Fruit fly (Drosophila melanogaster) whole organism, embryonic: ENCODE results near the gene Prx1.

Experiments
- CG10147 ChIP-seq: fragments of 200-800 bp; sonication (Bioruptor generic); optimal IDR thresholded peaks from 2 replicates; lab custom pipeline; 2019; ENCODE audit warnings: missing biosample characterization, mild to moderate bottlenecking, missing genetic modification characterization, moderate library complexity
- CG10267 ChIP-seq: fragments of 200-800 bp; sonication (Bioruptor generic); optimal IDR thresholded peaks from 2 replicates; lab custom pipeline; 2018; ENCODE audit warnings: missing biosample characterization, mild to moderate bottlenecking, missing genetic modification characterization, moderate library complexity
- CG10979 ChIP-seq: fragments of 200-800 bp; sonication (Bioruptor generic); optimal IDR thresholded peaks from 2 replicates; lab custom pipeline; 2018; ENCODE audit warnings: missing biosample characterization, mild to moderate bottlenecking, missing genetic modification characterization, moderate library complexity
- CG13775 ChIP-seq: fragments of 200-800 bp; sonication (Bioruptor generic); optimal IDR thresholded peaks from 3 replicates; lab custom pipeline; 2017; ENCODE audit warnings: missing biosample characterization, mild to moderate bottlenecking, missing genetic modification characterization
- CG14710 ChIP-seq: fragments of 200-800 bp; sonication (Bioruptor generic); optimal IDR thresholded peaks from 3 replicates; lab custom pipeline; 2019; ENCODE audit warnings: missing biosample characterization, mild to moderate bottlenecking, missing genetic modification characterization, moderate library complexity
- CG15696 ChIP-seq: fragments of 200-800 bp; sonication (Bioruptor generic); optimal IDR thresholded peaks from 2 replicates; lab custom pipeline; 2019; ENCODE audit warnings: missing biosample characterization, mild to moderate bottlenecking, missing genetic modification characterization, moderate library complexity
- CG16815 ChIP-seq: fragments of 200-800 bp; sonication (Bioruptor generic); optimal IDR thresholded peaks from 3 replicates; lab custom pipeline; 2017; ENCODE audit warnings: missing biosample characterization, mild to moderate bottlenecking, missing genetic modification characterization
- CG17359 ChIP-seq: fragments of 200-800 bp; sonication (Bioruptor generic); optimal IDR thresholded peaks from 3 replicates; lab custom pipeline; 2018; ENCODE audit warnings: missing biosample characterization, mild to moderate bottlenecking, missing genetic modification characterization, moderate library complexity
- CG17361 ChIP-seq: fragments of 200-800 bp; sonication (Bioruptor generic); IDR thresholded peaks from 3 replicates; pipeline ENCODE4 v1.3.6; 2022; ENCODE audit warnings: missing biosample characterization, missing genetic modification characterization
- CG17829 ChIP-seq: fragments of 200-800 bp; optimal IDR thresholded peaks from 2 replicates; lab custom pipeline; 2019; ENCODE audit warnings: missing biosample characterization, mild to moderate bottlenecking, missing genetic modification characterization, moderate library complexity
- CG18476 ChIP-seq: fragments of 200-800 bp; sonication (Bioruptor generic); optimal IDR thresholded peaks from 2 replicates; lab custom pipeline; 2016; ENCODE audit warnings: missing biosample characterization, mild to moderate bottlenecking, missing genetic modification characterization
- CG2678 ChIP-seq: fragments of 200-800 bp; sonication (Bioruptor generic); optimal IDR thresholded peaks from 3 replicates; lab custom pipeline; 2019; ENCODE audit warnings: missing biosample characterization, mild to moderate bottlenecking, missing genetic modification characterization, moderate library complexity
- CG2712 ChIP-seq: fragments of 200-800 bp; optimal IDR thresholded peaks from 3 replicates; lab custom pipeline; 2019; ENCODE audit warnings: missing biosample characterization, mild to moderate bottlenecking, missing genetic modification characterization, moderate library complexity
- CG30020 ChIP-seq: fragments of 200-800 bp; optimal IDR thresholded peaks from 2 replicates; lab custom pipeline; 2019; ENCODE audit warnings: missing biosample characterization, mild to moderate bottlenecking, missing genetic modification characterization, moderate library complexity
- CG30403 ChIP-seq: fragments of 200-800 bp; sonication (Bioruptor generic); optimal IDR thresholded peaks from 3 replicates; lab custom pipeline; 2016; ENCODE audit warnings: missing biosample characterization, missing genetic modification characterization
- CG31388 ChIP-seq: fragments of 200-800 bp; sonication (Bioruptor generic); optimal IDR thresholded peaks from 2 replicates; lab custom pipeline; 2016; ENCODE audit warnings: missing biosample characterization, missing genetic modification characterization
- CG3407 ChIP-seq: fragments of 200-800 bp; sonication (Bioruptor generic); optimal IDR thresholded peaks from 2 replicates; lab custom pipeline; 2018; ENCODE audit warnings: missing biosample characterization, mild to moderate bottlenecking, missing genetic modification characterization
- CG34376 ChIP-seq: fragments of 200-800 bp; sonication (Bioruptor generic); optimal IDR thresholded peaks from 2 replicates; lab custom pipeline; 2018; ENCODE audit warnings: missing biosample characterization, mild to moderate bottlenecking, missing genetic modification characterization
- CG8359 ChIP-seq: fragments of 200-800 bp; sonication (Bioruptor generic); optimal IDR thresholded peaks from 2 replicates; lab custom pipeline; 2017; ENCODE audit warnings: missing biosample characterization, mild to moderate bottlenecking, missing genetic modification characterization, borderline replicate concordance
- D ChIP-seq, 2 experiments: fragments of 200-800 bp in 1 of 2; fragments of >200 bp in 1 of 2; sonication (Bioruptor generic) in 1 of 2; optimal IDR thresholded peaks; 2 replicates in 1 of 2; 3 replicates in 1 of 2; lab custom pipeline; 2017; ENCODE audit warnings: mild to moderate bottlenecking in 1 of 2, missing biosample characterization in 1 of 2, missing genetic modification characterization in 1 of 2, missing genetic modification reagents in 1 of 2
- Dek ChIP-seq: fragments of 200-800 bp; sonication (Bioruptor generic); optimal IDR thresholded peaks from 3 replicates; lab custom pipeline; 2019; ENCODE audit warnings: missing biosample characterization, mild to moderate bottlenecking, missing genetic modification characterization, moderate library complexity
- Dll ChIP-seq: fragments of 200-800 bp; sonication (Bioruptor generic); IDR thresholded peaks from 4 replicates; pipeline ENCODE4 v1.3.6; 2022; ENCODE audit warnings: missing biosample characterization, missing genetic modification characterization; ENCODE audit not compliant: partially characterized antibody
- HLH4C ChIP-seq: fragments of 200-800 bp; sonication (Bioruptor generic); IDR thresholded peaks from 3 replicates; pipeline ENCODE4 v1.3.6; 2022; ENCODE audit warnings: missing biosample characterization, missing genetic modification characterization; ENCODE audit not compliant: partially characterized antibody
- MESR4 ChIP-seq: fragments of 200-800 bp; sonication (Bioruptor generic); optimal IDR thresholded peaks from 2 replicates; lab custom pipeline; 2018; ENCODE audit warnings: missing biosample characterization, mild to moderate bottlenecking, missing genetic modification characterization, moderate library complexity
- MTF-1 ChIP-seq: fragments of 200-800 bp; sonication (Bioruptor generic); optimal IDR thresholded peaks from 2 replicates; lab custom pipeline; 2018; ENCODE audit warnings: missing biosample characterization, mild to moderate bottlenecking, missing genetic modification characterization, borderline replicate concordance
- Med ChIP-seq: fragments of 200-800 bp; sonication (Bioruptor generic); peaks from one replicate; lab custom pipeline; 2016; ENCODE audit warnings: missing biosample characterization, missing genetic modification characterization, mild to moderate bottlenecking, inconsistent platforms, moderate library complexity
- Sox100B ChIP-seq: fragments of 200-800 bp; sonication (Bioruptor generic); optimal IDR thresholded peaks from 3 replicates; lab custom pipeline; 2018; ENCODE audit warnings: missing biosample characterization, mild to moderate bottlenecking, missing genetic modification characterization
- Ssrp ChIP-seq: fragments of 200-800 bp; sonication (Bioruptor generic); optimal IDR thresholded peaks from 2 replicates; lab custom pipeline; 2018; ENCODE audit warnings: missing biosample characterization, mild to moderate bottlenecking, missing genetic modification characterization, moderate library complexity
- Xrp1 ChIP-seq: fragments of 200-800 bp; sonication (Bioruptor generic); IDR thresholded peaks from 2 replicates; pipeline ENCODE4 v1.3.6; 2022; ENCODE audit warnings: missing biosample characterization, missing genetic modification characterization
- az2 ChIP-seq: fragments of 200-800 bp; sonication (Bioruptor generic); optimal IDR thresholded peaks from 3 replicates; lab custom pipeline; 2016; ENCODE audit warnings: missing biosample characterization, missing genetic modification characterization
- br ChIP-seq: fragments of >200 bp; optimal IDR thresholded peaks from 2 replicates; lab custom pipeline; 2017
- bsh ChIP-seq, 2 experiments: fragments of 200-800 bp; sonication (Bioruptor generic); optimal IDR thresholded peaks; 2 replicates each; lab custom pipeline; 2017 to 2018; ENCODE audit warnings: mild to moderate bottlenecking in 2 of 2, missing biosample characterization in 2 of 2, missing genetic modification characterization in 2 of 2, moderate library complexity in 1 of 2
- eve ChIP-seq, 2 experiments: fragments of >200 bp; optimal IDR thresholded peaks; 2 replicates each; lab custom pipeline; 2017; ENCODE audit warnings: missing biosample characterization in 2 of 2, missing genetic modification characterization in 2 of 2
- ewg ChIP-seq: fragments of 200-800 bp; sonication (Bioruptor generic); optimal IDR thresholded peaks from 3 replicates; lab custom pipeline; 2017; ENCODE audit warnings: mild to moderate bottlenecking, missing biosample characterization, missing genetic modification reagents, missing genetic modification characterization
- gcm ChIP-seq: fragments of 200-800 bp; sonication (Bioruptor generic); optimal IDR thresholded peaks from 2 replicates; lab custom pipeline; 2019; ENCODE audit warnings: missing biosample characterization, mild to moderate bottlenecking, missing genetic modification characterization, moderate library complexity
- gfzf ChIP-seq: fragments of 200-800 bp; sonication (Bioruptor generic); optimal IDR thresholded peaks from 2 replicates; lab custom pipeline; 2016; ENCODE audit warnings: missing biosample characterization, mild to moderate bottlenecking, missing genetic modification characterization, moderate library complexity
- gt ChIP-seq: fragments of 200-800 bp; sonication (Bioruptor generic); IDR thresholded peaks from 2 replicates; pipeline ENCODE4 v1.3.6; 2022; ENCODE audit warnings: missing biosample characterization, missing genetic modification characterization
- lab ChIP-seq: fragments of 200-800 bp; sonication (Bioruptor generic); optimal IDR thresholded peaks from 3 replicates; lab custom pipeline; 2017; ENCODE audit warnings: missing biosample characterization, missing genetic modification characterization, mild to moderate bottlenecking, moderate library complexity, missing genetic modification reagents
- lola ChIP-seq, 3 experiments: fragments of >200 bp in 2 of 3; fragments of 200-800 bp in 1 of 3; sonication (Bioruptor generic) in 1 of 3; optimal IDR thresholded peaks; 2 replicates each; lab custom pipeline; 2017 to 2019; ENCODE audit warnings: missing biosample characterization in 3 of 3, missing genetic modification characterization in 3 of 3, mild to moderate bottlenecking in 1 of 3, moderate library complexity in 1 of 3
- luna ChIP-seq: fragments of 200-800 bp; sonication (Bioruptor generic); optimal IDR thresholded peaks from 2 replicates; lab custom pipeline; 2016; ENCODE audit warnings: missing biosample characterization, missing genetic modification characterization
- mld ChIP-seq: fragments of 200-800 bp; sonication (Bioruptor generic); IDR thresholded peaks from 3 replicates; pipeline ENCODE4 v1.3.6; 2022; ENCODE audit warnings: missing biosample characterization, missing genetic modification characterization; ENCODE audit not compliant: partially characterized antibody
- phol ChIP-seq: fragments of 200-800 bp; sonication (Bioruptor generic); optimal IDR thresholded peaks from 3 replicates; lab custom pipeline; 2018; ENCODE audit warnings: missing biosample characterization, mild to moderate bottlenecking, missing genetic modification characterization, moderate library complexity
- sc ChIP-seq, 3 experiments: fragments of >200 bp in 2 of 3; fragments of 200-800 bp in 1 of 3; sonication (Bioruptor generic) in 1 of 3; optimal IDR thresholded peaks; 2 replicates in 2 of 3; 3 replicates in 1 of 3; lab custom pipeline; 2017; ENCODE audit warnings: mild to moderate bottlenecking in 1 of 3, missing biosample characterization in 1 of 3, missing genetic modification characterization in 1 of 3, missing genetic modification reagents in 1 of 3
- sens-2 ChIP-seq: fragments of 200-800 bp; sonication (Bioruptor generic); IDR thresholded peaks from 2 replicates; pipeline ENCODE4 v1.3.6; 2022; ENCODE audit warnings: missing biosample characterization, missing genetic modification characterization
- tio ChIP-seq: fragments of 200-800 bp; sonication (Bioruptor generic); optimal IDR thresholded peaks from 2 replicates; lab custom pipeline; 2017; ENCODE audit warnings: missing biosample characterization, missing genetic modification characterization, inconsistent platforms
- vfl ChIP-seq: fragments of 200-800 bp; sonication (Bioruptor generic); optimal IDR thresholded peaks from 2 replicates; lab custom pipeline; 2016; ENCODE audit warnings: missing biosample characterization, missing genetic modification characterization
- zf30C ChIP-seq: fragments of 200-800 bp; sonication (Bioruptor generic); optimal IDR thresholded peaks from 3 replicates; lab custom pipeline; 2018; ENCODE audit warnings: missing biosample characterization, mild to moderate bottlenecking, missing genetic modification characterization
- zfh1 ChIP-seq: fragments of 200-800 bp; sonication (Bioruptor generic); IDR thresholded peaks from 3 replicates; pipeline ENCODE4 v1.3.6; 2022; ENCODE audit warnings: missing biosample characterization, missing genetic modification characterization

The Prx1 gene

dm6 chr3L:15253606-15254054, 46.0 kb downstream of the Prx1 start (continued):
- no peak for TF ChIP-seq Dll (GFP tag; lab: Robert Waterston, UW)
- TF ChIP-seq phol (tag; lab: Kevin White, UChicago): peak; percentile 42
- peak; percentile 76 for TF ChIP-seq zf30C (GFP tag; lab: Kevin White, UChicago)
- TF ChIP-seq CG8359 (GFP tag; lab: Kevin White, UChicago): no peak
- no peak for TF ChIP-seq MTF-1
- no peak for TF ChIP-seq sens-2
- TF ChIP-seq vfl: no peak
- peak; percentile 65 for TF ChIP-seq CG15696
- peak in 1 of 3 experiments; percentile 82 for TF ChIP-seq lola (GFP tag; optimal IDR thresholded peaks at IDR 0.05; lab: Kevin White, UChicago)
- TF ChIP-seq gfzf: no peak
- TF ChIP-seq CG16815 (GFP tag; lab: Kevin White, UChicago): peak; percentile 46
- TF ChIP-seq CG34376: no peak
- no peak for TF ChIP-seq mld (GFP tag; lab: Robert Waterston, UW)
- TF ChIP-seq CG2678 (tag; lab: Kevin White, UChicago): peak; percentile 0
- TF ChIP-seq CG2712 (tag; lab: Kevin White, UChicago): peak; percentile 56
- TF ChIP-seq eve (GFP tag; optimal IDR thresholded peaks at IDR 0.05; lab: Kevin White, UChicago): peak in 1 of 2 experiments; percentile 16
- no peak for TF ChIP-seq lab (GFP tag; lab: Kevin White, UChicago)
- TF ChIP-seq MESR4 (GFP tag; lab: Kevin White, UChicago): no peak
- peak; percentile 67; the same call in 2 of the 3 replicates for TF ChIP-seq CG17361 (GFP tag; lab: Robert Waterston, UW)
- peak; percentile 57 for TF ChIP-seq Med (GFP tag; lab: Kevin White, UChicago)
- peak; percentile 9 for TF ChIP-seq CG3407
- TF ChIP-seq CG14710 (tag; lab: Kevin White, UChicago): peak; percentile 46
- peak; percentile 13 for TF ChIP-seq CG17829 (tag; lab: Kevin White, UChicago)
- TF ChIP-seq ewg (GFP tag; lab: Kevin White, UChicago): no peak
- peak; percentile 32; the same call in 1 of the 2 replicates for TF ChIP-seq Xrp1
- peak; percentile 8 for TF ChIP-seq CG13775 (GFP tag; lab: Kevin White, UChicago)
- TF ChIP-seq CG31388 (GFP tag; lab: Kevin White, UChicago): no peak
- no peak for TF ChIP-seq Dek (tag; lab: Kevin White, UChicago)
- TF ChIP-seq CG18476: no peak
- no peak for TF ChIP-seq CG10147 (GFP tag; lab: Kevin White, UChicago)
- TF ChIP-seq sc (optimal IDR thresholded peaks at IDR 0.05; lab: Kevin White, UChicago): no peak
- peak; percentile 7 for TF ChIP-seq sc (GFP tag; optimal IDR thresholded peaks at IDR 0.05; lab: Kevin White, UChicago)
- TF ChIP-seq gcm: peak; percentile 5
- TF ChIP-seq luna: no peak
- TF ChIP-seq br (lab: Kevin White, UChicago): no peak
- TF ChIP-seq HLH4C: no peak
- peak; percentile 48 for TF ChIP-seq CG10267 (tag; lab: Kevin White, UChicago)
- TF ChIP-seq bsh (GFP tag; optimal IDR thresholded peaks at IDR 0.05; lab: Kevin White, UChicago): peak in 1 of 2 experiments; percentile 19
- TF ChIP-seq CG30020 (tag; lab: Kevin White, UChicago): peak; percentile 8
- peak; percentile 18 for TF ChIP-seq Sox100B (GFP tag; lab: Kevin White, UChicago)
- TF ChIP-seq Ssrp (tag; lab: Kevin White, UChicago): peak; percentile 16
- TF ChIP-seq tio (GFP tag; lab: Kevin White, UChicago): no peak
- no peak for TF ChIP-seq CG17359 (tag; lab: Kevin White, UChicago)
- peak; percentile 13 for TF ChIP-seq az2
- TF ChIP-seq D (optimal IDR thresholded peaks at IDR 0.05; lab: Kevin White, UChicago): no peak
- TF ChIP-seq D (GFP tag; optimal IDR thresholded peaks at IDR 0.05; lab: Kevin White, UChicago): peak; percentile 36
- TF ChIP-seq zfh1 (GFP tag; lab: Robert Waterston, UW): peak; percentile 27; the same call in 1 of the 3 replicates
- TF ChIP-seq gt (GFP tag; lab: Robert Waterston, UW): no peak
- TF ChIP-seq CG10979 (tag; lab: Kevin White, UChicago): peak; percentile 60
- peak; percentile 35 for TF ChIP-seq CG30403 (GFP tag; lab: Kevin White, UChicago)
